Worm (Caenorhabditis elegans): ENCODE measurements around the gene C56G2.9.

The C56G2.9 gene

ce11 chrIII:6317345-6317744 is 25.8 kb downstream of the C56G2.9 start (continued):
- peak; percentile 64; the same call in 1 of the 2 replicates for TF ChIP-seq ctbp-1 (GFP tag; IDR thresholded peaks at IDR 0.05)
- TF ChIP-seq mep-1 (tag; optimal IDR thresholded peaks at IDR 0.05): no peak
- no peak for TF ChIP-seq unc-39 (tag; optimal IDR thresholded peaks at IDR 0.05)
- TF ChIP-seq ces-1 (GFP tag; optimal IDR thresholded peaks at IDR 0.05): peak; percentile 93

DNA sequence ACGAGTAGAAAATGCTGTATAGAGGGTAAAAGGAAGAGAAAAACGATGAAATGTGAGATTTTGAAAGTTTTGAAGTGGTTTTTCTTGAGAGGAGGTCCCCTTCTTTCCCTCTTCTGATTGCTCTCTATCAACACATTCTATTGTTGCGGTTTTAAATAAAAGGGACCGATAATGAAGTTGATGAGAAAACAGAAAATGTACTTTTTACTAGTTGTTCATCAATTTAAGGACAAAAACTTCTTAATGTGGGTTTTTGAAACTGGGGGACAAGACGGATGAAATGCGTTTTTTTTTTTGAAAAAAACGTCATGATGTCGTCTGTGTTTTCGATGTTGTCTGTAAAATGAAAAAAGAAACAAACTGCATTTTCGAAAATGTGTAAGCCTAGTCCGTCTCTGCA is 26.3 kb downstream of the C56G2.9 start:
- no peak for TF ChIP-seq duxl-1 (tag; optimal IDR thresholded peaks at IDR 0.05; ENCODE audit: poor library complexity)
- TF ChIP-seq aha-1 (tag): peak; percentile 93

DNA sequence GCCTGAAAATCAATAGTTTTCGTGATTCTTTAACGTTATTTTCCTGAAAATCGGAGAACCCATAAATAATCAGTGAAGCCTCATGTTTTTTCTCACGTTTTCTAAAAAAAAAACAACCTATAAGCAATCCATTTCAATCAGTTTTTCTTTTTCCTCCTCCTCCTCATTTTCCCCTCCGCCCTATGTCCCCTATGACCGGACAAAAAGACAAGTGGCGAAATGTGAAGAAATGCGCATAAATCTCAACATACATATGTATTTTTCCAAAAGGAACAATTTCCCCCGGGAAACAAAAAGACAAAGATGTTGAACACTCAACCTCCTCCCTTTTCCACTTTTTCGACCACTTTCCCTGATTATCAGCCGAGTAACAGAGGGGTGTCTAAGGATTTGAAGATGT is 27.6 kb downstream of the C56G2.9 start:
- TF ChIP-seq unc-62 (GFP tag; optimal IDR thresholded peaks at IDR 0.05 in 1 of 2) (peak in 1 of 2 experiments; percentile 98), unc-62 (tag; optimal IDR thresholded peaks at IDR 0.05) (no peak), ceh-44 (GFP tag; IDR thresholded peaks at IDR 0.05) (no peak), ZK546.5 (tag; optimal IDR thresholded peaks at IDR 0.05) (no peak), lin-29 (GFP tag; IDR thresholded peaks at IDR 0.05) (no peak), lim-7 (GFP tag; IDR thresholded peaks at IDR 0.05) (no peak), dmd-9 (GFP tag; IDR thresholded peaks at IDR 0.05) (no peak), nhr-48 (tag; optimal IDR thresholded peaks at IDR 0.05) (no peak)

- TF ChIP-seq aha-1 (tag): peak; percentile 56
- no peak for TF ChIP-seq rbr-2 (tag; optimal IDR thresholded peaks at IDR 0.05)
- no peak for TF ChIP-seq nhr-42 (GFP tag; IDR thresholded peaks at IDR 0.05)
- no peak for TF ChIP-seq nhr-11 (tag; optimal IDR thresholded peaks at IDR 0.05)
- TF ChIP-seq lin-29 (GFP tag; IDR thresholded peaks at IDR 0.05): no peak
- TF ChIP-seq ces-1 (GFP tag; optimal IDR thresholded peaks at IDR 0.05): no peak
- peak in 1 of 2 experiments; percentile 74 for TF ChIP-seq unc-62 (GFP tag; optimal IDR thresholded peaks at IDR 0.05 in 1 of 2)
- no peak for TF ChIP-seq unc-62 (tag; optimal IDR thresholded peaks at IDR 0.05)
- TF ChIP-seq snpc-4 (tag; optimal IDR thresholded peaks at IDR 0.05): no peak
- no peak for TF ChIP-seq egl-27 (tag; optimal IDR thresholded peaks at IDR 0.05)
- TF ChIP-seq hlh-30 (tag; optimal IDR thresholded peaks at IDR 0.05; ENCODE audit: insufficient read depth): no peak
- TF ChIP-seq zip-11 (GFP tag; IDR thresholded peaks at IDR 0.05): no peak
Measured at ce11 chrIII:6312244-6312643, 30.9 kb downstream of the C56G2.9 start.

- no peak for TF ChIP-seq hmg-1.1 (GFP tag; IDR thresholded peaks at IDR 0.05)
- TF ChIP-seq ZK337.2 (GFP tag; IDR thresholded peaks at IDR 0.05): no peak
- no peak for TF ChIP-seq ceh-32 (tag; optimal IDR thresholded peaks at IDR 0.05; ENCODE audit: poor library complexity)
- no peak for TF ChIP-seq egl-27 (tag; optimal IDR thresholded peaks at IDR 0.05)
- no peak for TF ChIP-seq ama-1 (optimal IDR thresholded peaks at IDR 0.05)
- no peak for TF ChIP-seq zag-1 (tag; optimal IDR thresholded peaks at IDR 0.05)
- no peak for TF ChIP-seq dve-1 (tag; optimal IDR thresholded peaks at IDR 0.05; ENCODE audit: insufficient read depth)
- TF ChIP-seq nhr-25 (tag; optimal IDR thresholded peaks at IDR 0.05; ENCODE audit: borderline replicate concordance, insufficient read depth): no peak
- no peak for TF ChIP-seq nhr-77 (tag; optimal IDR thresholded peaks at IDR 0.05)
- no peak for TF ChIP-seq nhr-42 (GFP tag; IDR thresholded peaks at IDR 0.05)
- no peak for TF ChIP-seq mes-2 (tag; optimal IDR thresholded peaks at IDR 0.05; ENCODE audit: poor library complexity, severe bottlenecking)
- no peak for TF ChIP-seq snpc-4 (tag; optimal IDR thresholded peaks at IDR 0.05)
- no peak for TF ChIP-seq nhr-10 (tag; optimal IDR thresholded peaks at IDR 0.05)
- TF ChIP-seq lin-39 (tag; optimal IDR thresholded peaks at IDR 0.05): no peak
- TF ChIP-seq mdt-29 (GFP tag; IDR thresholded peaks at IDR 0.05): no peak
- no peak for TF ChIP-seq nhr-28 (tag; optimal IDR thresholded peaks at IDR 0.05)
- TF ChIP-seq ctbp-1 (GFP tag; IDR thresholded peaks at IDR 0.05): no peak
- TF ChIP-seq dmd-6 (GFP tag; IDR thresholded peaks at IDR 0.05): no peak
- no peak for TF ChIP-seq aha-1 (tag)
- no peak for TF ChIP-seq mep-1 (tag; optimal IDR thresholded peaks at IDR 0.05)
Measured at ce11 chrIII:6311452-6311851, 31.7 kb downstream of the C56G2.9 start.

Data from whole organism, L4 larva.